Worm (Caenorhabditis elegans) whole organism, mixed stage, embryonic: ENCODE data around the gene spas-1.

Experiments
- ceh-83 ChIP-seq: fragments of 200-800 bp; sonication (Bioruptor generic); optimal IDR thresholded peaks from 2 replicates; lab custom pipeline; 2018; ENCODE audit warnings: mild to moderate bottlenecking, missing genetic modification characterization, missing compliant biosample characterization
- cnd-1 ChIP-seq: fragments of 200-800 bp; sonication (Bioruptor generic); optimal IDR thresholded peaks from 2 replicates; lab custom pipeline; 2018; ENCODE audit warnings: mild to moderate bottlenecking, missing genetic modification characterization, missing compliant biosample characterization
- elt-3 ChIP-seq: fragments of 150-350 bp; optimal IDR thresholded peaks from 2 replicates; lab custom pipeline; 2014; ENCODE audit warnings: missing biosample characterization, missing genetic modification characterization
- mab-5 ChIP-seq: fragments of 150-350 bp; optimal IDR thresholded peaks from 2 replicates; lab custom pipeline; 2014; ENCODE audit warnings: missing biosample characterization, missing genetic modification characterization
- nhr-12 ChIP-seq: fragments of 150-350 bp; optimal IDR thresholded peaks from 2 replicates; lab custom pipeline; 2014; ENCODE audit warnings: missing biosample characterization, missing genetic modification characterization
- nhr-28 ChIP-seq: fragments of 150-350 bp; optimal IDR thresholded peaks from 2 replicates; lab custom pipeline; 2014; ENCODE audit warnings: missing biosample characterization, missing genetic modification characterization
- tbx-8 ChIP-seq: fragments of 200-800 bp; sonication (Bioruptor generic); optimal IDR thresholded peaks from 2 replicates; lab custom pipeline; 2018; ENCODE audit warnings: mild to moderate bottlenecking, missing genetic modification characterization, moderate library complexity, missing compliant biosample characterization
- unc-62 ChIP-seq: fragments of 150-350 bp; optimal IDR thresholded peaks from 2 replicates; lab custom pipeline; 2014; ENCODE audit warnings: missing biosample characterization, missing genetic modification reagents, missing genetic modification characterization
- zip-8 ChIP-seq: fragments of 150-350 bp; optimal IDR thresholded peaks from 2 replicates; lab custom pipeline; 2014; ENCODE audit warnings: missing biosample characterization, missing genetic modification characterization
- ztf-11 ChIP-seq: fragments of 150-350 bp; optimal IDR thresholded peaks from 2 replicates; lab custom pipeline; 2014; ENCODE audit warnings: missing biosample characterization, missing genetic modification characterization

- no peak for TF ChIP-seq mab-5 (tag; lab: Kevin White, UChicago)
- no peak for TF ChIP-seq unc-62
- no peak for TF ChIP-seq cnd-1 (tag; lab: Kevin White, UChicago)
- TF ChIP-seq tbx-8 (GFP tag; lab: Kevin White, UChicago) = no peak
- TF ChIP-seq elt-3 (tag; lab: Kevin White, UChicago) = no peak
- no peak for TF ChIP-seq zip-8 (tag; lab: Kevin White, UChicago)
- no peak for TF ChIP-seq ceh-83 (GFP tag; lab: Kevin White, UChicago)
- TF ChIP-seq nhr-12 = no peak
- TF ChIP-seq ztf-11 (tag; lab: Kevin White, UChicago) = no peak
- TF ChIP-seq nhr-28 (tag; lab: Kevin White, UChicago) = no peak
These were observed 6.2 kb downstream of the spas-1 start, which contains the start of gene ptr-1 for ce11 chrV:9181669-9182250.
